Fruit fly (Drosophila melanogaster): ENCODE results near the gene Snap25.

dm6 chr3L:24231350-24231749 is 157.4 kb downstream of the Snap25 start:
- TF ChIP-seq CG17806 (tag; optimal IDR thresholded peaks at IDR 0.05) (no peak), Pif1B (GFP tag; optimal IDR thresholded peaks at IDR 0.05) (no peak), CG34367 (tag; optimal IDR thresholded peaks at IDR 0.05) (no peak), Pif1A (GFP tag; optimal IDR thresholded peaks at IDR 0.05) (no peak), CG8159 (tag; optimal IDR thresholded peaks at IDR 0.05) (no peak)
